Fruit fly (Drosophila melanogaster) whole organism, pupa: ENCODE data around the gene Mst89B.

Experiments
- CG12605 ChIP-seq: fragments of 200-800 bp; sonication (Bioruptor generic); IDR thresholded peaks from 2 replicates; pipeline ENCODE4 v1.3.6; 2022; ENCODE audit warnings: missing biosample characterization, missing genetic modification characterization
- CG14655 ChIP-seq: fragments of 200-800 bp; sonication (Bioruptor generic); optimal IDR thresholded peaks from 3 replicates; lab custom pipeline; 2017; ENCODE audit warnings: mild to moderate bottlenecking, missing biosample characterization, missing genetic modification reagents, missing genetic modification characterization
- CG15710 ChIP-seq: fragments of 200-800 bp; sonication (Bioruptor generic); optimal IDR thresholded peaks from 2 replicates; lab custom pipeline; 2018; ENCODE audit warnings: missing biosample characterization, mild to moderate bottlenecking, missing genetic modification characterization, moderate library complexity
- CG34367 ChIP-seq: fragments of 200-800 bp; sonication (Bioruptor generic); optimal IDR thresholded peaks from 2 replicates; lab custom pipeline; 2018; ENCODE audit warnings: missing biosample characterization, mild to moderate bottlenecking, missing genetic modification characterization
- CG4496 ChIP-seq: fragments of 200-800 bp; sonication (Bioruptor generic); IDR thresholded peaks from 3 replicates; pipeline ENCODE4 v1.3.6; 2022; ENCODE audit warnings: missing biosample characterization, missing genetic modification characterization
- CG8159 ChIP-seq: fragments of 200-800 bp; sonication (Bioruptor generic); optimal IDR thresholded peaks from 3 replicates; lab custom pipeline; 2018; ENCODE audit warnings: missing biosample characterization, mild to moderate bottlenecking, missing genetic modification characterization, moderate library complexity
- CG9948 ChIP-seq: fragments of 200-800 bp; sonication (Bioruptor generic); optimal IDR thresholded peaks from 2 replicates; lab custom pipeline; 2018; ENCODE audit warnings: missing biosample characterization, mild to moderate bottlenecking, missing genetic modification characterization, moderate library complexity
- D1 ChIP-seq: fragments of 200-800 bp; sonication (Bioruptor generic); optimal IDR thresholded peaks from 2 replicates; lab custom pipeline; 2018; ENCODE audit warnings: missing biosample characterization, mild to moderate bottlenecking, missing genetic modification characterization, moderate library complexity
- EcR ChIP-seq: fragments of 200-800 bp; sonication (Bioruptor generic); optimal IDR thresholded peaks from 3 replicates; lab custom pipeline; 2019; ENCODE audit warnings: missing biosample characterization, missing genetic modification characterization, mild to moderate bottlenecking, moderate library complexity, missing genetic modification reagents
- Ets98B ChIP-seq: fragments of 200-800 bp; sonication (Bioruptor generic); IDR thresholded peaks from 2 replicates; pipeline ENCODE4 v1.3.6; 2022; ENCODE audit warnings: missing biosample characterization, missing genetic modification characterization
- Snoo ChIP-seq: fragments of 200-800 bp; sonication (Bioruptor generic); optimal IDR thresholded peaks from 3 replicates; lab custom pipeline; 2017; ENCODE audit warnings: missing biosample characterization, mild to moderate bottlenecking, missing genetic modification characterization, inconsistent platforms
- fd96Ca ChIP-seq: fragments of 200-800 bp; sonication (Bioruptor generic); IDR thresholded peaks from 3 replicates; pipeline ENCODE4 v1.3.6; 2022; ENCODE audit warnings: missing biosample characterization, missing genetic modification characterization
- rn ChIP-seq: fragments of 200-800 bp; sonication (Bioruptor generic); IDR thresholded peaks from 2 replicates; pipeline ENCODE4 v1.3.6; 2022; ENCODE audit warnings: missing biosample characterization, missing genetic modification characterization

dm6 chr3R:16224415-16225165, 42.2 kb upstream of the Mst89B start:
- TF ChIP-seq Snoo (tag; lab: Kevin White, UChicago), result peak; percentile 83
- no peak for TF ChIP-seq CG4496 (GFP tag; lab: Robert Waterston, UW)
- TF ChIP-seq fd96Ca (GFP tag; lab: Robert Waterston, UW), result no peak
- TF ChIP-seq CG34367, result peak; percentile 98
- peak; percentile 96 for TF ChIP-seq D1 (tag; lab: Kevin White, UChicago)
- TF ChIP-seq rn (GFP tag; lab: Robert Waterston, UW), result no peak
- peak; percentile 83 for TF ChIP-seq EcR
- peak; percentile 98 for TF ChIP-seq CG8159 (tag; lab: Kevin White, UChicago)
- peak; percentile 99 for TF ChIP-seq CG15710 (tag; lab: Kevin White, UChicago)
- peak; percentile 98 for TF ChIP-seq CG9948 (tag; lab: Kevin White, UChicago)
- no peak for TF ChIP-seq CG12605 (GFP tag; lab: Robert Waterston, UW)
- no peak for TF ChIP-seq Ets98B (GFP tag; lab: Robert Waterston, UW)
- TF ChIP-seq CG14655 (GFP tag; lab: Kevin White, UChicago), result peak; percentile 97
